Worm (Caenorhabditis elegans) whole organism, L4/young adult: ENCODE data around the gene ugt-10.

Experiments used
- W03F9.2 ChIP-seq: fragments of 150-350 bp; optimal IDR thresholded peaks from 2 replicates; lab custom pipeline; 2014; ENCODE audit warnings: missing biosample characterization, missing genetic modification characterization
- dao-5 ChIP-seq: sonication (generic microtip); optimal IDR thresholded peaks from 2 replicates; lab custom pipeline; 2016; ENCODE audit warnings: missing genotype, missing genetic modification characterization, moderate library complexity, missing compliant biosample characterization
- him-1 ChIP-seq: sonication (generic microtip); optimal IDR thresholded peaks from 2 replicates; lab custom pipeline; 2016; ENCODE audit warnings: missing genotype, missing genetic modification reagents, missing genetic modification characterization, missing compliant biosample characterization

Gene ugt-10

ce11 chrV:4885372-4885771 lies 14.5 kb downstream of the ugt-10 start, which contains the start of gene T19H12.3:
T19H12.3 (plus strand) TSS chrV:4885672.
- TF ChIP-seq him-1 (tag; lab: Kevin White, UChicago) (no peak), dao-5 (tag; lab: Kevin White, UChicago) (no peak), W03F9.2 (tag; lab: Kevin White, UChicago) (no peak)

- TF ChIP-seq W03F9.2 (tag; lab: Kevin White, UChicago) (no peak), dao-5 (tag; lab: Kevin White, UChicago) (no peak), him-1 (tag; lab: Kevin White, UChicago) (no peak)
These were observed 15.4 kb downstream of the ugt-10 start, which contains the start of gene T19H12.12 for ce11 chrV:4884490-4884889. T19H12.12 (plus strand) TSS chrV:4884790.

DNA sequence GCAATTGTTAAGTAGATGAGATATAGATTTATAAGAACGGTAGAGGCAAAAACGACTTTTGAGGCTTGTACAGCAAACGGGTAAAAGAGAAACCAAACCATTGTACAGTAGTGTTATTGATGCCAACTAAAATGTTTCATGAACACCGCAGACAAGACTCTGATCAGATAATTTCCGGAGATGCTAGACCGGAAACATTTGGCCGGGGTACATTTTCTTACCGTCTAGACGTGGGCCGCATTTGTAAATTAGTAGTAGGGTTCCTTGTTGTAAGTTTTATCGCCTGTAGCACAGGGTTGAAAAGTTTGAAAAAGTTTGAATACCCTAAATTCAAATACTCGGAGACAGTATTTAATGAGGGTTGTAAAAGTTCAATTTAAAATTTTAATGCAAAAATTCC lies 18.5 kb downstream of the ugt-10 start, which contains the start of gene str-32:
TSS of gene str-32 (minus strand) at position 101 of the 400 bp plus-strand sequence.
- TF ChIP-seq him-1 (tag; lab: Kevin White, UChicago) (no peak), dao-5 (tag; lab: Kevin White, UChicago) (no peak), W03F9.2 (tag; lab: Kevin White, UChicago) (no peak)

DNA sequence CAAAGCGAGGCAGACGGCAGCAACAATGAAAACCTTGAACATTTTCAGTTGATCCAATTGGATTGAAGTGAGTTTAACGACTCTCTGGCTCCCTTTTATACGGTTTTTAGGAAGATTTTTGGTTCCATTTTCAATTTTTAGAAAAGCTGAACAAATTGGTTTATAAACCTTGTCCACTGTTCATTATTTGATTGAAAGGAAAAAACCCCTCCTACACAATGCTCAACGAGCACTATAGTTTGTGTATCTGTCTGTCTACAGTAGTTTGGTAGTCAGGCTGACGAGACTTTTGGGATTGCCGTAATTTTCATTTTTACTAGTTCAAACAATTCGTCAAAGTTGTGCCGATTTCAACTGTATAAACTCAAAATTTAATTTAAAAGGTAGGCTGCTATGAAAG lies 20.7 kb downstream of the ugt-10 start, which contains the start of gene T19H12.15:
TSS of gene T19H12.15 (minus strand) at position 101 of the 400 bp plus-strand sequence.
- TF ChIP-seq him-1 (tag; lab: Kevin White, UChicago) (no peak), dao-5 (tag; lab: Kevin White, UChicago) (no peak), W03F9.2 (tag; lab: Kevin White, UChicago) (no peak)

DNA sequence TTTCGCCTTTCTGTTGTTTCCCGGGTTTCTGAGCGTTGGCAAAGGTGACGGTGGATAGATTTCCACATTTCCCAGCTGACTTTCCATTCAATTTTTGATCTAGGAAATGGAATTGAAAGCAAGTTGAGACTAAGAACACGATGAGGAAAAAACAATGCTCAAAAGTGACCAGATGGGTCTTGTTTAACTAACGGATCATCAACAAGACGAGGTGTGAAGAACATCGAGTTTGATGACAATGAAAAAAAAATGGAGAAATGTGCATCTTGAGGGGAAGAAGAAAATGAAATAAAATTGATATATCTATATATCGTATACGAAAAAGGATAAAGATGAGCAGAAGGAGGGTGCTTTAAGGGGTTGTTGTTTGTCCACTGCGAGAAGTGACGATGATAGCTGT lies 22.3 kb downstream of the ugt-10 start, which contains the start of gene T19H12.6:
TSS of gene T19H12.6 (minus strand) at position 101 of the 400 bp plus-strand sequence.
- TF ChIP-seq him-1 (tag; lab: Kevin White, UChicago) (no peak), dao-5 (tag; lab: Kevin White, UChicago) (no peak), W03F9.2 (tag; lab: Kevin White, UChicago) (no peak)

DNA sequence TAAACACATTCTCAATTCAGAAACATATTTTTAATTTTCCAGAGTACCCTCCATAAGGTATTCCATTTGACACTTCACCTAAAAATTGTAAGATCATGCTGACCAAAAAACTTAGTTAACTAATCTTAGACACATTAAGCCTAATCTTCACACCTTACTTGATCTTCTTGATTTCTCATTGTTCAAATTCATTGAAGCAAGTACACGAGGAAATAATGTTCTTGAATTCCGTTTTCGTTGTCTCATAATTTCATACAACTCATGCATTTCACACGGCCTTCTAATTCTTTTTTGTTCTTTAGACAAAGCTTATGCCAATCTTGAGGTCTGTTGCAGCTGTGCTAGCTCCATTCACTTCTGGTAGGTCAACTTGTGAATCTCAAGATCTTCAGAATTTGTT lies 27.9 kb downstream of the ugt-10 start, which contains the start of gene srd-33:
TSS of gene srd-33 (plus strand) at position 301 of the 400 bp plus-strand sequence.
- TF ChIP-seq W03F9.2 (tag; lab: Kevin White, UChicago) (no peak), dao-5 (tag; lab: Kevin White, UChicago) (no peak), him-1 (tag; lab: Kevin White, UChicago) (no peak)

DNA sequence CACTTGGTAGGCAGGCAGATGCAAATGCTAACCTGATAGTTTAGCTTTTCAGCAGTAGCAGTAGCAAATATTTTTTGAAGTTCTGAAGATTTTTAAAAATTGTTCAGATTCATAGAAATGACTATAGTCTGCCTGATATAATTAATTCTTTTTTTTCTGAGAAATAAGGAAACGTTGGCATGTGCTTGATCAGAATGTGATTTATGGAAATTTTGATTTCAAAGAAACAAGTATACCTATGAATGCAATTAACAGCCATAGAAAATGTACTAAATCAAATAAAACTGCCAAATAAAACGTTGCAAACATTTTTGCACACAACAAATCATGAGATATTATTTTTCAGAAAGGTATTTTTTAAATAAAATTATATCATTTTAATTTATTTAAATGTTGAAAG lies 29.3 kb downstream of the ugt-10 start:
- TF ChIP-seq W03F9.2 (tag; lab: Kevin White, UChicago) (no peak), him-1 (tag; lab: Kevin White, UChicago) (no peak), dao-5 (tag; lab: Kevin White, UChicago) (no peak)

DNA sequence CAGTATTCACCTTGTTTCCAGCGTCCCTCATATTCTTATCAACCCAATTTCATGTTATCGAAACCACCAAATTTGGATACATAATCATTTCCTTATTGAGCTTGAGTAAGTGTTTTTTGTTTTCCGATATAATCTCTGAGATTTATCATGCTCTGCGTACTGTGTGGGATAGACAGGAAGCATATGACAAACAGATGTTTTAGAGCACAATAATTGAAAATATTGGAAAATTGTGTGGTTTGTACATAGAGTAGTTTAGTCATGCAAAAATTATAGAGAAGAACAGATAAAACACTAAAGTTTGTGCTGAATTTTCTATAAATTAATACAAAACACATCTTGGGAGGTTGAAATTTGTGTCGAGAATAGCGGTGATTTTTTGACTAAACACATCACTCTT lies 31.2 kb downstream of the ugt-10 start:
- TF ChIP-seq him-1 (tag; lab: Kevin White, UChicago), result no peak
- no peak for TF ChIP-seq W03F9.2 (tag; lab: Kevin White, UChicago)
- TF ChIP-seq dao-5 (tag; lab: Kevin White, UChicago), result no peak

ce11 chrV:4867535-4867934 lies 32.4 kb downstream of the ugt-10 start:
- no peak for TF ChIP-seq him-1 (tag; lab: Kevin White, UChicago)

DNA sequence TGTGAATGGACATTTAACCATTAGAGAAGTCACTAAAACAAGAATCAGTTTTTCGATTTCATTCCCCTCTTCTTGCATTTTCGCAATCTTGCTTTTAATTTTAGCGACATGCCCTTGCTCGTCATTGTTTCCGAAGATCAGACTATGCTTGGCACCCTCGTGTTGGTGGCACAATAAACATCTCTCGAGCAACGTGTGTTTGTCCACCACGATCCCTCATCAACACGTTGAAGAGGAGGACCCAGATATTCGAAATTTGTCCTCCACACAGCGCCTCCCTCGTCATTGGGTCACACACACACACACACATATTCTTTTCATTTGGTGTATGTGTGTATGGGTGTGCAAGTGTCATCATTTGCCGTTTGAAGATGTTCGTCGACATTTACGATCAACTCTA lies 34.6 kb downstream of the ugt-10 start, which contains the start of gene srd-32:
TSS of gene srd-32 (plus strand) at position 301 of the 400 bp plus-strand sequence.
- TF ChIP-seq W03F9.2 (tag; lab: Kevin White, UChicago), result no peak
- TF ChIP-seq him-1 (tag; lab: Kevin White, UChicago), result no peak
- TF ChIP-seq dao-5 (tag; lab: Kevin White, UChicago), result no peak

DNA sequence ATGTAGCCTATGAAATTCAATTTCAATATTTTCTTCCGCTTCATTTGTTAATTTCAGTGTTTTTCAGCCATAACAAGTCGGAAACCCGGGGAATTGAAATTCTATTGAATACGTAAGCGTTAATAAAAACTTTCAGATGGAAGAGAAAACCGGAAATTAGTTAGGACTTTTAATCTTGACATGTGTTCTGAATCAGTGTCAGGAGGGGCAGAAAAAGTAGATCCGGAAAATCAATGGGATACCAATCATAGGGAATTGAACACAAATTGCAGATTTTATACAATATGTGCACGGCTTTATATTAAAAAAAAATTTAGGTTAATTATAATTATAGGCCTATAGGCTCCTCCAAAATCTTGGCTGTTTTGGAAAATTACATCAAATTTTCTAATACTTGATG lies 35.6 kb downstream of the ugt-10 start:
- TF ChIP-seq him-1 (tag; lab: Kevin White, UChicago) (no peak), W03F9.2 (tag; lab: Kevin White, UChicago) (no peak), dao-5 (tag; lab: Kevin White, UChicago) (no peak)

DNA sequence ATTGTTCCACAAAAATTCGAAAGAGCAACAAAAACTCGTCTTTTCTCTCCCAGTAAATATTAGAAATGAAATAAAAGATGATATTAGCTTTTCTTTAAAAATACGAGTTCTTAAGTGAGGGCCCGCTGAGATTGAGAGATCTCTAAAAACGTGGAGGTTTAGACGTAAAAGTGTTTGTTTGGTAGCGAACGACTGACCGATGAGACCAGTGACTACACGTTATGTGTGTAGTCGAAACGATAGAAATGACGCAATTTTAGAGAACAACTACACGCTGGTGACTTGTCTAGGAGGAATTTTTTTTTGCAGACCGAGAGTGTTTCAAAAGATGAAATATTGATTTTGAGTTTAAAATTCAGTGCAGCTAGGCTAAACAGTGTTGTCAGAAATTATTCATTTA lies 37.2 kb downstream of the ugt-10 start, which contains the start of gene C37H5.13:
TSS of gene C37H5.13 (minus strand) at position 229 of the 400 bp plus-strand sequence.
- TF ChIP-seq dao-5 (tag; lab: Kevin White, UChicago) (no peak), him-1 (tag; lab: Kevin White, UChicago) (no peak), W03F9.2 (tag; lab: Kevin White, UChicago) (no peak)

- TF ChIP-seq him-1 (tag; lab: Kevin White, UChicago) (no peak), dao-5 (tag; lab: Kevin White, UChicago) (no peak), W03F9.2 (tag; lab: Kevin White, UChicago) (no peak)
These were observed 39.4 kb downstream of the ugt-10 start for ce11 chrV:4860525-4860924.

DNA sequence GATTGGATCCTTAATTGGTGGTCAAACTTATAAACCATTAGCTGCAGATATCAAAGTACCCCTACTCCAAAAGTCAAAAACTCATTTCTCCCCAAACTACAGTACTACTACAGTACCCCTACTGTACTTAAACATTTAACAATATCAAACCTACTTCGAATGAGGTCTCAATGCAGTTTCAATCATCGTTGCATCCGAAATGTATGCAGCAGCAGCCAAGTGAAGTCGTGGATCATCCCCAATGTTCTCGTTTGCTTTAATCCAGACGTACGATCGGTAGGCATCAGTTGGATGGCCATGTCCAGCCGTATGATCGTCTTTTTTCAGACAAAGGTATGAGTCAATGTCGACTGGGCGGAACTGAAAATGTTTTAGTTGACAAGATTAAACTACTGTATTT lies 42.4 kb downstream of the ugt-10 start:
- no peak for TF ChIP-seq dao-5 (tag; lab: Kevin White, UChicago)
- TF ChIP-seq W03F9.2 (tag; lab: Kevin White, UChicago), result no peak
- no peak for TF ChIP-seq him-1 (tag; lab: Kevin White, UChicago)
